Fruit fly (Drosophila melanogaster) whole organism, embryonic: ENCODE results near the gene CG11155.

Experiments used
- CG10959 ChIP-seq: fragments of 200-800 bp; sonication (Bioruptor generic); IDR thresholded peaks from 2 replicates; pipeline ENCODE4 v1.3.6; 2022; ENCODE audit warnings: missing biosample characterization, missing genetic modification characterization
- CG11398 ChIP-seq: fragments of 200-800 bp; sonication (Bioruptor generic); optimal IDR thresholded peaks from 2 replicates; lab custom pipeline; 2016; ENCODE audit warnings: missing biosample characterization, missing genetic modification characterization
- CG12942 ChIP-seq: fragments of 200-800 bp; sonication (Bioruptor generic); optimal IDR thresholded peaks from 3 replicates; lab custom pipeline; 2016; ENCODE audit warnings: missing biosample characterization, missing genetic modification characterization
- CG1647 ChIP-seq: fragments of 200-800 bp; sonication (Bioruptor generic); optimal IDR thresholded peaks from 3 replicates; lab custom pipeline; 2016; ENCODE audit warnings: missing biosample characterization, missing genetic modification characterization
- CG1792 ChIP-seq: fragments of 200-800 bp; sonication (Bioruptor generic); optimal IDR thresholded peaks from 2 replicates; lab custom pipeline; 2016; ENCODE audit warnings: missing biosample characterization, missing genetic modification characterization
- CG18011 ChIP-seq: fragments of 200-800 bp; sonication (Bioruptor generic); optimal IDR thresholded peaks from 2 replicates; lab custom pipeline; 2017; ENCODE audit warnings: missing biosample characterization, missing genetic modification characterization, mild to moderate bottlenecking, moderate library complexity, missing genotype
- CG2129 ChIP-seq: fragments of 200-800 bp; sonication (Bioruptor generic); IDR thresholded peaks from 2 replicates; pipeline ENCODE4 v1.3.6; 2022; ENCODE audit warnings: missing biosample characterization, missing genetic modification characterization; ENCODE audit not compliant: partially characterized antibody
- CG30431 ChIP-seq: fragments of 200-800 bp; sonication (Bioruptor generic); optimal IDR thresholded peaks from 2 replicates; lab custom pipeline; 2017; ENCODE audit warnings: missing biosample characterization, missing genetic modification characterization
- CG31388 ChIP-seq: fragments of 200-800 bp; sonication (Bioruptor generic); optimal IDR thresholded peaks from 2 replicates; lab custom pipeline; 2016; ENCODE audit warnings: missing biosample characterization, missing genetic modification characterization
- CG3163 ChIP-seq: fragments of 200-800 bp; sonication (Bioruptor generic); optimal IDR thresholded peaks from 3 replicates; lab custom pipeline; 2016; ENCODE audit warnings: missing biosample characterization, missing genetic modification characterization
- CG34422 ChIP-seq: fragments of 200-800 bp; sonication (Bioruptor generic); IDR thresholded peaks from 3 replicates; pipeline ENCODE4 v1.3.6; 2022; ENCODE audit warnings: missing biosample characterization, missing genetic modification characterization
- CG4328 ChIP-seq: fragments of 200-800 bp; sonication (Bioruptor generic); optimal IDR thresholded peaks from 3 replicates; lab custom pipeline; 2017; ENCODE audit warnings: missing biosample characterization, missing genetic modification reagents, missing genetic modification characterization
- CG4424 ChIP-seq: fragments of 200-800 bp; sonication (Bioruptor generic); optimal IDR thresholded peaks from 3 replicates; lab custom pipeline; 2016; ENCODE audit warnings: missing biosample characterization, missing genetic modification characterization
- CG5953 ChIP-seq: fragments of 200-800 bp; sonication (Bioruptor generic); IDR thresholded peaks from 2 replicates; pipeline ENCODE4 v1.3.6; 2022; ENCODE audit warnings: missing biosample characterization, missing genetic modification characterization
- CG6254 ChIP-seq: fragments of 200-800 bp; sonication (Bioruptor generic); optimal IDR thresholded peaks from 3 replicates; lab custom pipeline; 2017; ENCODE audit warnings: mild to moderate bottlenecking, missing biosample characterization, missing genetic modification reagents, missing genetic modification characterization
- Camta ChIP-seq: fragments of 200-800 bp; sonication (Bioruptor generic); optimal IDR thresholded peaks from 2 replicates; lab custom pipeline; 2016; ENCODE audit warnings: missing biosample characterization, missing genetic modification characterization
- Dbx ChIP-seq: fragments of 200-800 bp; sonication (Bioruptor generic); IDR thresholded peaks from 3 replicates; pipeline ENCODE4 v1.3.6; 2022; ENCODE audit warnings: missing biosample characterization, missing genetic modification characterization
- Dip3 ChIP-seq: fragments of 200-800 bp; sonication (Bioruptor generic); optimal IDR thresholded peaks from 3 replicates; lab custom pipeline; 2016; ENCODE audit warnings: missing biosample characterization, missing genetic modification characterization
- Fer1 ChIP-seq: fragments of 200-800 bp; sonication (Bioruptor generic); optimal IDR thresholded peaks from 2 replicates; lab custom pipeline; 2017; ENCODE audit warnings: missing biosample characterization, mild to moderate bottlenecking, missing genetic modification characterization
- H15 ChIP-seq: fragments of 200-800 bp; sonication (Bioruptor generic); IDR thresholded peaks from 3 replicates; pipeline ENCODE4 v1.3.6; 2022; ENCODE audit warnings: missing biosample characterization, missing genetic modification characterization
- H2.0 ChIP-seq: fragments of 200-800 bp; sonication (Bioruptor generic); IDR thresholded peaks from 2 replicates; pipeline ENCODE4 v1.3.6; 2022; ENCODE audit warnings: missing biosample characterization, missing genetic modification characterization
- HLH4C ChIP-seq: fragments of 200-800 bp; sonication (Bioruptor generic); IDR thresholded peaks from 3 replicates; pipeline ENCODE4 v1.3.6; 2022; ENCODE audit warnings: missing biosample characterization, missing genetic modification characterization; ENCODE audit not compliant: partially characterized antibody
- Lhr ChIP-seq: fragments of 200-800 bp; sonication (Bioruptor generic); optimal IDR thresholded peaks from 3 replicates; lab custom pipeline; 2017; ENCODE audit warnings: mild to moderate bottlenecking, missing biosample characterization, missing genetic modification reagents, missing genetic modification characterization
- MTF-1 ChIP-seq: fragments of 200-800 bp; sonication (Bioruptor generic); optimal IDR thresholded peaks from 2 replicates; lab custom pipeline; 2018; ENCODE audit warnings: missing biosample characterization, mild to moderate bottlenecking, missing genetic modification characterization, borderline replicate concordance
- Mad ChIP-seq: fragments of 200-800 bp; sonication (Bioruptor generic); optimal IDR thresholded peaks from 2 replicates; lab custom pipeline; 2016; ENCODE audit warnings: missing biosample characterization, missing genetic modification characterization
- Neu2 ChIP-seq: fragments of 200-800 bp; sonication (Bioruptor generic); optimal IDR thresholded peaks from 3 replicates; lab custom pipeline; 2016; ENCODE audit warnings: missing biosample characterization, missing genetic modification characterization, borderline replicate concordance
- Ravus ChIP-seq: fragments of 200-800 bp; sonication (Bioruptor generic); IDR thresholded peaks from 2 replicates; pipeline ENCODE4 v1.3.6; 2022; ENCODE audit warnings: missing biosample characterization, missing genetic modification characterization
- Sox102F ChIP-seq: fragments of 200-800 bp; sonication (Bioruptor generic); optimal IDR thresholded peaks from 2 replicates; lab custom pipeline; 2018; ENCODE audit warnings: missing biosample characterization, mild to moderate bottlenecking, missing genetic modification characterization, moderate library complexity
- Spps ChIP-seq: fragments of 200-800 bp; sonication (Bioruptor generic); optimal IDR thresholded peaks from 2 replicates; lab custom pipeline; 2018; ENCODE audit warnings: missing biosample characterization, mild to moderate bottlenecking, missing genetic modification characterization
- Xrp1 ChIP-seq: fragments of 200-800 bp; sonication (Bioruptor generic); IDR thresholded peaks from 2 replicates; pipeline ENCODE4 v1.3.6; 2022; ENCODE audit warnings: missing biosample characterization, missing genetic modification characterization
- ab ChIP-seq: fragments of 200-800 bp; sonication (Bioruptor generic); optimal IDR thresholded peaks from 2 replicates; lab custom pipeline; 2016; ENCODE audit warnings: missing biosample characterization, missing genetic modification characterization
- ara ChIP-seq: fragments of 200-800 bp; sonication (Bioruptor generic); IDR thresholded peaks from 2 replicates; pipeline ENCODE4 v1.3.6; 2022; ENCODE audit warnings: missing biosample characterization, missing genetic modification characterization
- bab2 ChIP-seq: fragments of 200-800 bp; sonication (Bioruptor generic); optimal IDR thresholded peaks from 2 replicates; lab custom pipeline; 2016; ENCODE audit warnings: missing biosample characterization, missing genetic modification characterization
- danr ChIP-seq: fragments of 200-800 bp; sonication (Bioruptor generic); IDR thresholded peaks from 2 replicates; pipeline ENCODE4 v1.3.6; 2022; ENCODE audit warnings: missing biosample characterization, missing genetic modification characterization
- fd64A ChIP-seq: fragments of 200-800 bp; sonication (Bioruptor generic); optimal IDR thresholded peaks from 3 replicates; lab custom pipeline; 2018; ENCODE audit warnings: missing biosample characterization, mild to moderate bottlenecking, missing genetic modification characterization
- gcm2 ChIP-seq: fragments of 200-800 bp; sonication (Bioruptor generic); optimal IDR thresholded peaks from 2 replicates; lab custom pipeline; 2016; ENCODE audit warnings: missing biosample characterization, missing genetic modification characterization
- inv ChIP-seq: fragments of 200-800 bp; sonication (Bioruptor generic); IDR thresholded peaks from 2 replicates; pipeline ENCODE4 v1.3.6; 2022; ENCODE audit warnings: missing biosample characterization, missing genetic modification characterization; ENCODE audit not compliant: partially characterized antibody
- maf-S ChIP-seq: fragments of 200-800 bp; sonication (Bioruptor generic); optimal IDR thresholded peaks from 2 replicates; lab custom pipeline; 2016; ENCODE audit warnings: missing biosample characterization, missing genetic modification characterization
- nau ChIP-seq: fragments of 200-800 bp; sonication (Bioruptor generic); optimal IDR thresholded peaks from 3 replicates; lab custom pipeline; 2017; ENCODE audit warnings: missing biosample characterization, mild to moderate bottlenecking, missing genetic modification characterization, missing genetic modification reagents
- nmo ChIP-seq: fragments of 200-800 bp; sonication (Bioruptor generic); optimal IDR thresholded peaks from 2 replicates; lab custom pipeline; 2018; ENCODE audit warnings: missing biosample characterization, mild to moderate bottlenecking, missing genetic modification characterization, moderate library complexity
- oc ChIP-seq: fragments of 200-800 bp; sonication (Bioruptor generic); optimal IDR thresholded peaks from 2 replicates; lab custom pipeline; 2018; ENCODE audit warnings: missing biosample characterization, mild to moderate bottlenecking, missing genetic modification characterization, moderate library complexity
- otp ChIP-seq: fragments of 200-800 bp; sonication (Bioruptor generic); IDR thresholded peaks from 3 replicates; pipeline ENCODE4, ENCODE4 v1.3.6; 2022; ENCODE audit warnings: missing biosample characterization, missing genetic modification characterization
- pfk ChIP-seq: fragments of 200-800 bp; sonication (Bioruptor generic); optimal IDR thresholded peaks from 2 replicates; lab custom pipeline; 2018; ENCODE audit warnings: missing biosample characterization, mild to moderate bottlenecking, missing genetic modification characterization, moderate library complexity
- pum ChIP-seq: fragments of 200-800 bp; sonication (Bioruptor generic); optimal IDR thresholded peaks from 2 replicates; lab custom pipeline; 2016; ENCODE audit warnings: missing biosample characterization, missing genetic modification characterization
- row ChIP-seq: fragments of 200-800 bp; sonication (Bioruptor generic); IDR thresholded peaks from 3 replicates; pipeline ENCODE4 v1.3.6; 2022; ENCODE audit warnings: missing biosample characterization, missing genetic modification characterization
- tin ChIP-seq: fragments of 200-800 bp; sonication (Bioruptor generic); optimal IDR thresholded peaks from 3 replicates; lab custom pipeline; 2016; ENCODE audit warnings: missing biosample characterization, missing genetic modification characterization
- tio ChIP-seq: fragments of 200-800 bp; sonication (Bioruptor generic); optimal IDR thresholded peaks from 2 replicates; lab custom pipeline; 2017; ENCODE audit warnings: missing biosample characterization, missing genetic modification characterization, inconsistent platforms
- tna ChIP-seq: fragments of 200-800 bp; sonication (Bioruptor generic); IDR thresholded peaks from 2 replicates; pipeline ENCODE4 v1.3.6; 2022; ENCODE audit warnings: missing biosample characterization, missing genetic modification characterization; ENCODE audit not compliant: partially characterized antibody
- unc-4 ChIP-seq: fragments of 200-800 bp; sonication (Bioruptor generic); IDR thresholded peaks from 2 replicates; pipeline ENCODE4 v1.3.6; 2022; ENCODE audit warnings: missing biosample characterization, missing genetic modification characterization; ENCODE audit not compliant: partially characterized antibody
- unpg ChIP-seq: fragments of 200-800 bp; sonication (Bioruptor generic); optimal IDR thresholded peaks from 3 replicates; lab custom pipeline; 2018; ENCODE audit warnings: missing biosample characterization, mild to moderate bottlenecking, missing genetic modification characterization, moderate library complexity

CG11155 gene

dm6 chr4:1084326-1085062, 41.9 kb upstream of the CG11155 start, which contains the start of gene Actbeta (continued):
- TF ChIP-seq HLH4C (GFP tag; lab: Robert Waterston, UW) (peak; percentile 86), nau (no peak), Sox102F (no peak), CG34422 (GFP tag; lab: Robert Waterston, UW) (no peak), tio (GFP tag; lab: Kevin White, UChicago) (no peak), CG1647 (GFP tag; lab: Kevin White, UChicago) (no peak), Spps (no peak), gcm2 (no peak), ab (no peak), Neu2 (GFP tag; lab: Kevin White, UChicago) (peak; percentile 48), Xrp1 (GFP tag; lab: Robert Waterston, UW) (no peak), Mad (GFP tag; lab: Kevin White, UChicago) (no peak), tna (peak; percentile 85), oc (tag; lab: Kevin White, UChicago) (no peak), danr (GFP tag; lab: Robert Waterston, UW) (no peak), CG10959 (no peak), unc-4 (GFP tag; lab: Robert Waterston, UW) (peak; percentile 93), CG31388 (GFP tag; lab: Kevin White, UChicago) (no peak), bab2 (GFP tag; lab: Kevin White, UChicago) (no peak), ara (GFP tag; lab: Robert Waterston, UW) (no peak), CG4328 (GFP tag; lab: Kevin White, UChicago) (no peak), H15 (GFP tag; lab: Robert Waterston, UW) (no peak), CG18011 (GFP tag; lab: Kevin White, UChicago) (no peak), tin (no peak), Ravus (GFP tag; lab: Robert Waterston, UW) (no peak), Camta (GFP tag; lab: Kevin White, UChicago) (no peak), fd64A (GFP tag; lab: Kevin White, UChicago) (no peak), inv (GFP tag; lab: Robert Waterston, UW) (peak; percentile 73), row (GFP tag; lab: Robert Waterston, UW) (no peak), nmo (GFP tag; lab: Kevin White, UChicago) (no peak), CG3163 (no peak), CG12942 (GFP tag; lab: Kevin White, UChicago) (no peak), H2.0 (GFP tag; lab: Robert Waterston, UW) (no peak), CG11398 (GFP tag; lab: Kevin White, UChicago) (no peak), unpg (GFP tag; lab: Kevin White, UChicago) (no peak), CG1792 (GFP tag; lab: Kevin White, UChicago) (no peak), Dbx (GFP tag; lab: Robert Waterston, UW) (no peak), CG4424 (GFP tag; lab: Kevin White, UChicago) (no peak), CG6254 (no peak), MTF-1 (GFP tag; lab: Kevin White, UChicago) (no peak), otp (GFP tag; lab: Robert Waterston, UW) (no peak), CG5953 (GFP tag; lab: Robert Waterston, UW) (no peak), Dip3 (no peak), pfk (GFP tag; lab: Kevin White, UChicago) (no peak), Fer1 (GFP tag; lab: Kevin White, UChicago) (no peak), Lhr (GFP tag; lab: Kevin White, UChicago) (peak; percentile 97), CG2129 (GFP tag; lab: Robert Waterston, UW) (peak; percentile 44; the same call in 1 of the 2 replicates), maf-S (GFP tag; lab: Kevin White, UChicago) (no peak), CG30431 (no peak), pum (GFP tag; lab: Kevin White, UChicago) (no peak)
